Worm (Caenorhabditis elegans) whole organism, L1 larva: ENCODE data around the gene srsx-30.

Source experiments
- alr-1 ChIP-seq: fragments of 200-800 bp; sonication (Bioruptor generic); optimal IDR thresholded peaks from 2 replicates; lab custom pipeline; 2018; ENCODE audit warnings: borderline replicate concordance, mild to moderate bottlenecking, missing genetic modification characterization, missing compliant biosample characterization
- ceh-90 ChIP-seq: sonication (generic microtip); optimal IDR thresholded peaks from 2 replicates; lab custom pipeline; 2016; ENCODE audit warnings: missing genetic modification characterization, missing compliant biosample characterization
- elt-2 ChIP-seq: sonication (generic microtip); optimal IDR thresholded peaks from 2 replicates; lab custom pipeline; 2016; ENCODE audit warnings: missing genetic modification characterization, mild to moderate bottlenecking, inconsistent platforms, missing compliant biosample characterization, missing genetic modification reagents
- nhr-11 ChIP-seq: fragments of 150-350 bp; optimal IDR thresholded peaks from 2 replicates; lab custom pipeline; 2014; ENCODE audit warnings: missing biosample characterization, missing genetic modification characterization
- nhr-76 ChIP-seq: sonication (generic microtip); optimal IDR thresholded peaks from 2 replicates; lab custom pipeline; 2017; ENCODE audit warnings: missing biosample characterization, missing genetic modification characterization
- skn-1 ChIP-seq: fragments of 150-350 bp; optimal IDR thresholded peaks from 2 replicates; lab custom pipeline; 2014; ENCODE audit warnings: missing biosample characterization, missing genetic modification characterization
- swsn-7 ChIP-seq: sonication (generic microtip); optimal IDR thresholded peaks from 2 replicates; lab custom pipeline; 2016; ENCODE audit warnings: missing genetic modification characterization, missing compliant biosample characterization

- no peak for TF ChIP-seq swsn-7 (tag; lab: Kevin White, UChicago)
- TF ChIP-seq nhr-11: no peak
- TF ChIP-seq nhr-76 (tag; lab: Kevin White, UChicago): no peak
- no peak for TF ChIP-seq ceh-90 (tag; lab: Kevin White, UChicago)
- no peak for TF ChIP-seq elt-2 (tag; lab: Kevin White, UChicago)
- TF ChIP-seq alr-1 (tag; lab: Kevin White, UChicago): no peak
- no peak for TF ChIP-seq skn-1 (tag; lab: Kevin White, UChicago)
Measured at ce11 chrV:10114329-10114728, 44.3 kb upstream of the srsx-30 start, which contains the start of gene cht-5.
